Fruit fly (Drosophila melanogaster): ENCODE results near the gene jp.

Gene jp

dm6 chr2L:9576269-9576933 is 9.9 kb upstream of the jp start, which contains the start of gene Mtpalpha (continued):
- TF ChIP-seq emc (GFP tag; optimal IDR thresholded peaks at IDR 0.05) (no peak), ERR (GFP tag; optimal IDR thresholded peaks at IDR 0.05) (no peak), CG6254 (GFP tag; optimal IDR thresholded peaks at IDR 0.05) (peak; percentile 71), CG4404 (GFP tag; IDR thresholded peaks at IDR 0.05) (no peak; the same call in 1 of the 2 replicates), MESR4 (GFP tag; optimal IDR thresholded peaks at IDR 0.05) (peak; percentile 46), pzg (GFP tag; optimal IDR thresholded peaks at IDR 0.05) (peak; percentile 73), CG8924 (tag; optimal IDR thresholded peaks at IDR 0.05) (no peak), Atf6 (GFP tag; IDR thresholded peaks at IDR 0.05) (no peak), CG11085 (GFP tag; IDR thresholded peaks at IDR 0.05) (no peak), chn (GFP tag; optimal IDR thresholded peaks at IDR 0.05) (no peak), Dll (GFP tag; IDR thresholded peaks at IDR 0.05; ENCODE audit: partially characterized antibody) (no peak), hb (GFP tag; IDR thresholded peaks at IDR 0.05; ENCODE audit: partially characterized antibody) (no peak), twi (tag; optimal IDR thresholded peaks at IDR 0.05) (no peak), al (GFP tag; IDR thresholded peaks at IDR 0.05) (no peak), phol (tag; optimal IDR thresholded peaks at IDR 0.05) (peak; percentile 27), dimm (GFP tag; IDR thresholded peaks at IDR 0.05) (no peak), mld (GFP tag; IDR thresholded peaks at IDR 0.05; ENCODE audit: partially characterized antibody) (no peak), kah (GFP tag; optimal IDR thresholded peaks at IDR 0.05) (peak; percentile 88), ATbp (GFP tag; optimal IDR thresholded peaks at IDR 0.05) (no peak), corto (GFP tag; optimal IDR thresholded peaks at IDR 0.05) (no peak), nmo (GFP tag; optimal IDR thresholded peaks at IDR 0.05) (peak; percentile 56), repo (GFP tag; optimal IDR thresholded peaks at IDR 0.05) (no peak), bab2 (GFP tag; optimal IDR thresholded peaks at IDR 0.05) (peak; percentile 41), esg (GFP tag; conservative IDR thresholded peaks at IDR 0.05) (no peak), CG1647 (GFP tag; optimal IDR thresholded peaks at IDR 0.05) (no peak), H2.0 (GFP tag; IDR thresholded peaks at IDR 0.05) (no peak), nom (GFP tag; optimal IDR thresholded peaks at IDR 0.05) (peak; percentile 100), BEAF-32 (GFP tag; optimal IDR thresholded peaks at IDR 0.05) (peak; percentile 28), Lhr (GFP tag; optimal IDR thresholded peaks at IDR 0.05) (peak; percentile 88), pum (GFP tag; optimal IDR thresholded peaks at IDR 0.05) (peak; percentile 27), NC2β (GFP tag; optimal IDR thresholded peaks at IDR 0.05) (peak; percentile 23), CG17359 (tag; optimal IDR thresholded peaks at IDR 0.05) (peak; percentile 7), fu2 (GFP tag; optimal IDR thresholded peaks at IDR 0.05) (no peak), aop (GFP tag; IDR thresholded peaks at IDR 0.05) (no peak), tio (GFP tag; optimal IDR thresholded peaks at IDR 0.05) (no peak), Adf1 (GFP tag; IDR thresholded peaks at IDR 0.05) (no peak), CG12391 (tag; optimal IDR thresholded peaks at IDR 0.05) (peak; percentile 44), slou (GFP tag; optimal IDR thresholded peaks at IDR 0.05) (no peak), tap (tag; optimal IDR thresholded peaks at IDR 0.05) (no peak), Deaf1 (tag; optimal IDR thresholded peaks at IDR 0.05) (no peak), Stat92E (GFP tag; optimal IDR thresholded peaks at IDR 0.05) (peak in 1 of 3 experiments; percentile 40), CG10274 (GFP tag; optimal IDR thresholded peaks at IDR 0.05) (no peak), nerfin-1 (tag; optimal IDR thresholded peaks at IDR 0.05) (peak; percentile 16), cg (GFP tag; optimal IDR thresholded peaks at IDR 0.05) (no peak), hbn (GFP tag; IDR thresholded peaks at IDR 0.05; ENCODE audit: partially characterized antibody) (no peak), CG2120 (GFP tag; optimal IDR thresholded peaks at IDR 0.05) (peak; percentile 38), kay (GFP tag; optimal IDR thresholded peaks at IDR 0.05) (no peak), CoRest (tag; optimal IDR thresholded peaks at IDR 0.05) (peak; percentile 38), CG7928 (GFP tag; optimal IDR thresholded peaks at IDR 0.05) (no peak)

Data from whole organism, embryonic.